In the genomic region with DNA sequence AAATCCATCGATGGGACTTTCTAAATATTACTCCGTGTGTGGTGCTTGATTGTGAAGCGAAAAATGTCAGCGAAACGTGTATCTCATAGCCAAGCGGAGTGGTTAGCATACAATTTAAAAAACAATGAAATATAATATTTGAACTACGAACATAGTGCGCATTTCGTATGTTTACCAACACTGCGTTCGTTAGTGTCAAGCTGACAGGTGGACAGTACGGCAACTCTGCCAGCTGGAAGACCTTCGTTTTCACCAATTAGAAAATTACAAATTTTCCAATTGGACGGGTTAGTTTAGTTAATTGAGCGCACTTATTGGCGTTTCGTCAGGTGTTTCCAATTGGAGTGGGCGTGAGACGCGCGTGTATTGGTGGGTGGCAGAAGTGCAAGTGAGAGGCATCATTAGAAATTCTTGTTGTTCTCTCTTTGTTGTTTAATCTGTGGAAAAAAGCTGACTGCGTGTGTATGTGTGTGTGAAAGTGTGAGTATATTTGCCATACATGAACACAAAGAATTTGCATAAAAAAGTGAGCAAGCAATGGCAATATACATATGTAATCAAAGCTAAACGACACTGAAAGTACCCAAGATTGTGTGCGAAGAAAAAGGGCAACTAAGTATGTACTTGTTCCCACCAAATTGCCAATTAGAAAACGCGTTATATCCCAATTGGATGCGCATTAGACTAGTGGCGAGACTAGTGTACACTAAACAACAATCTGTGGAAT, we compare ENCODE assay signal across 2 fruit fly cellular contexts.
TF ChIP-seq lines count a peak whose summit lies in the region.

No protein-coding gene starts in this region.

TF ChIP-seq in whole organism, embryonic, 481 proteins besides CTCF, POLR2A, EP300 and RAD21 (continued from another document and continues in another):
- 0 out of 3 replicates have a peak, but pooled peaks have one; percentile 8 for TF ChIP-seq dysf (GFP tag; IDR thresholded peaks at IDR 0.05; lab: Robert Waterston, UW)
- TF ChIP-seq B-H2 (GFP tag; optimal IDR thresholded peaks at IDR 0.05; lab: Kevin White, UChicago): peak; percentile 65
- no peak for TF ChIP-seq hkb (optimal IDR thresholded peaks at IDR 0.05; lab: Kevin White, UChicago)
- 0 out of 2 replicates have a peak, but pooled peaks have one; percentile 10 for TF ChIP-seq hkb (GFP tag; IDR thresholded peaks at IDR 0.05; lab: Robert Waterston, UW)
- peak; percentile 20; the same call in 1 of the 2 replicates for TF ChIP-seq CG14014 (GFP tag; IDR thresholded peaks at IDR 0.05; lab: Robert Waterston, UW)
- no peak for TF ChIP-seq CG10565 (GFP tag; optimal IDR thresholded peaks at IDR 0.05; lab: Kevin White, UChicago)
- peak; percentile 37; the same call in 1 of the 3 replicates for TF ChIP-seq otp (GFP tag; IDR thresholded peaks at IDR 0.05; lab: Robert Waterston, UW)
- peak; percentile 85 for TF ChIP-seq CG10267 (tag; optimal IDR thresholded peaks at IDR 0.05; lab: Kevin White, UChicago)
- TF ChIP-seq sug (tag; optimal IDR thresholded peaks at IDR 0.05; lab: Kevin White, UChicago): peak; percentile 21
- peak; percentile 56 for TF ChIP-seq CG12769 (tag; optimal IDR thresholded peaks at IDR 0.05; lab: Kevin White, UChicago)
- peak; percentile 8; the same call in 1 of the 3 replicates for TF ChIP-seq CG34224 (GFP tag; IDR thresholded peaks at IDR 0.05; lab: Robert Waterston, UW; ENCODE audit: partially characterized antibody)
- no peak for TF ChIP-seq h (optimal IDR thresholded peaks at IDR 0.05; lab: Kevin White, UChicago)
- peak; percentile 44 for TF ChIP-seq CG17359 (tag; optimal IDR thresholded peaks at IDR 0.05; lab: Kevin White, UChicago)
- TF ChIP-seq CG18476 (GFP tag; optimal IDR thresholded peaks at IDR 0.05; lab: Kevin White, UChicago): peak; percentile 51
- TF ChIP-seq Max (GFP tag; optimal IDR thresholded peaks at IDR 0.05; lab: Kevin White, UChicago): peak; percentile 46
- peak; percentile 26; the same call in 1 of the 2 replicates for TF ChIP-seq CG9215 (GFP tag; IDR thresholded peaks at IDR 0.05; lab: Robert Waterston, UW)
- peak; percentile 46 for TF ChIP-seq CG33213 (GFP tag; optimal IDR thresholded peaks at IDR 0.05; lab: Kevin White, UChicago)
- TF ChIP-seq unc-4 (GFP tag; IDR thresholded peaks at IDR 0.05; lab: Robert Waterston, UW; ENCODE audit: partially characterized antibody): peak; percentile 13; the same call in 1 of the 2 replicates
- peak; percentile 45 for TF ChIP-seq YL-1 (GFP tag; optimal IDR thresholded peaks at IDR 0.05; lab: Kevin White, UChicago)
- TF ChIP-seq Side (GFP tag; optimal IDR thresholded peaks at IDR 0.05; lab: Kevin White, UChicago): peak; percentile 26
- TF ChIP-seq CG32767 (GFP tag; IDR thresholded peaks at IDR 0.05; lab: Robert Waterston, UW): peak; percentile 18; the same call in 1 of the 2 replicates
- peak; percentile 24 for TF ChIP-seq Vsx1 (GFP tag; optimal IDR thresholded peaks at IDR 0.05; lab: Kevin White, UChicago)
- peak; percentile 10 for TF ChIP-seq Antp (GFP tag; optimal IDR thresholded peaks at IDR 0.05; lab: Kevin White, UChicago)
- peak; percentile 62 for TF ChIP-seq pzg (GFP tag; optimal IDR thresholded peaks at IDR 0.05; lab: Kevin White, UChicago)
- no peak for TF ChIP-seq lab (GFP tag; optimal IDR thresholded peaks at IDR 0.05; lab: Kevin White, UChicago)
- TF ChIP-seq CG13624 (GFP tag; optimal IDR thresholded peaks at IDR 0.05; lab: Kevin White, UChicago): peak; percentile 11
- no peak for TF ChIP-seq eyg (GFP tag; optimal IDR thresholded peaks at IDR 0.05; lab: Kevin White, UChicago)
- TF ChIP-seq sna (GFP tag; IDR thresholded peaks at IDR 0.05; lab: Robert Waterston, UW; ENCODE audit: partially characterized antibody): 0 out of 2 replicates have a peak, but pooled peaks have one; percentile 30
- TF ChIP-seq CG18262 (tag; optimal IDR thresholded peaks at IDR 0.05; lab: Kevin White, UChicago): no peak
- TF ChIP-seq CG12155 (GFP tag; optimal IDR thresholded peaks at IDR 0.05; lab: Kevin White, UChicago): peak; percentile 38
- peak; percentile 33 for TF ChIP-seq CG3163 (GFP tag; optimal IDR thresholded peaks at IDR 0.05; lab: Kevin White, UChicago)
- no peak for TF ChIP-seq CG11456 (GFP tag; IDR thresholded peaks at IDR 0.05; lab: Robert Waterston, UW)
- peak; percentile 69 for TF ChIP-seq Rfx (GFP tag; IDR thresholded peaks at IDR 0.05; lab: Robert Waterston, UW)
- TF ChIP-seq Bgb (GFP tag; IDR thresholded peaks at IDR 0.05; lab: Robert Waterston, UW; ENCODE audit: partially characterized antibody): peak; percentile 40; the same call in 1 of the 2 replicates
- no peak for TF ChIP-seq ap (GFP tag; IDR thresholded peaks at IDR 0.05; lab: Robert Waterston, UW)
- TF ChIP-seq CG12391 (tag; optimal IDR thresholded peaks at IDR 0.05; lab: Kevin White, UChicago): peak; percentile 38
- peak; percentile 43 for TF ChIP-seq CG18599 (GFP tag; optimal IDR thresholded peaks at IDR 0.05; lab: Kevin White, UChicago)
- peak; percentile 96 for TF ChIP-seq ftz-f1 (GFP tag; optimal IDR thresholded peaks at IDR 0.05; lab: Kevin White, UChicago)
- no peak for TF ChIP-seq CG7745 (tag; optimal IDR thresholded peaks at IDR 0.05; lab: Kevin White, UChicago)
- no peak for TF ChIP-seq cato (GFP tag; optimal IDR thresholded peaks at IDR 0.05; lab: Kevin White, UChicago; ENCODE audit: borderline replicate concordance)
- TF ChIP-seq CG9797 (GFP tag; optimal IDR thresholded peaks at IDR 0.05; lab: Kevin White, UChicago): peak; percentile 13
- peak; percentile 91 for TF ChIP-seq Nf-YC (tag; optimal IDR thresholded peaks at IDR 0.05; lab: Kevin White, UChicago)
- TF ChIP-seq CG42726 (GFP tag; IDR thresholded peaks at IDR 0.05; lab: Robert Waterston, UW; ENCODE audit: partially characterized antibody): 0 out of 2 replicates have a peak, but pooled peaks have one; percentile 26
- TF ChIP-seq en (GFP tag; optimal IDR thresholded peaks at IDR 0.05; lab: Kevin White, UChicago): peak; percentile 9
- TF ChIP-seq chif (GFP tag; optimal IDR thresholded peaks at IDR 0.05; lab: Kevin White, UChicago): peak in 1 of 2 experiments; percentile 25
- peak; percentile 68 for TF ChIP-seq cg (GFP tag; optimal IDR thresholded peaks at IDR 0.05; lab: Kevin White, UChicago)
- TF ChIP-seq tup (GFP tag; optimal IDR thresholded peaks at IDR 0.05; lab: Kevin White, UChicago): peak; percentile 53
- TF ChIP-seq CG6654 (GFP tag; optimal IDR thresholded peaks at IDR 0.05; lab: Kevin White, UChicago): no peak
- TF ChIP-seq CG9817 (tag; optimal IDR thresholded peaks at IDR 0.05; lab: Kevin White, UChicago): peak; percentile 36
- TF ChIP-seq CG4424 (GFP tag; optimal IDR thresholded peaks at IDR 0.05; lab: Kevin White, UChicago): no peak
- TF ChIP-seq CG17385 (GFP tag; optimal IDR thresholded peaks at IDR 0.05; lab: Kevin White, UChicago): peak; percentile 39
- TF ChIP-seq Meics (GFP tag; optimal IDR thresholded peaks at IDR 0.05; lab: Kevin White, UChicago): peak; percentile 24
- TF ChIP-seq pum (GFP tag; optimal IDR thresholded peaks at IDR 0.05; lab: Kevin White, UChicago): peak; percentile 23
- TF ChIP-seq CG34422 (GFP tag; IDR thresholded peaks at IDR 0.05; lab: Robert Waterston, UW): no peak
- peak; percentile 18 for TF ChIP-seq slp2 (GFP tag; optimal IDR thresholded peaks at IDR 0.05; lab: Kevin White, UChicago)
- no peak for TF ChIP-seq bowl (GFP tag; IDR thresholded peaks at IDR 0.05; lab: Robert Waterston, UW)
- TF ChIP-seq lola (GFP tag; optimal IDR thresholded peaks at IDR 0.05; lab: Kevin White, UChicago): no peak

TF ChIP-seq in whole organism, prepupa, 60 proteins besides CTCF, POLR2A, EP300 and RAD21 (continued from another document):
- TF ChIP-seq Hr39 (GFP tag; optimal IDR thresholded peaks at IDR 0.05; lab: Kevin White, UChicago) (peak; percentile 64), Sox15 (GFP tag; optimal IDR thresholded peaks at IDR 0.05; lab: Kevin White, UChicago) (no peak), Smox (GFP tag; optimal IDR thresholded peaks at IDR 0.05; lab: Kevin White, UChicago) (no peak), dac (GFP tag; optimal IDR thresholded peaks at IDR 0.05; lab: Kevin White, UChicago) (no peak), topi (GFP tag; optimal IDR thresholded peaks at IDR 0.05; lab: Kevin White, UChicago) (no peak), acj6 (GFP tag; optimal IDR thresholded peaks at IDR 0.05; lab: Kevin White, UChicago) (peak; percentile 35), CG6808 (GFP tag; optimal IDR thresholded peaks at IDR 0.05; lab: Kevin White, UChicago) (no peak), Sox14 (GFP tag; optimal IDR thresholded peaks at IDR 0.05; lab: Kevin White, UChicago) (peak; percentile 85), spab (GFP tag; optimal IDR thresholded peaks at IDR 0.05; lab: Kevin White, UChicago) (no peak), esn (GFP tag; optimal IDR thresholded peaks at IDR 0.05; lab: Kevin White, UChicago) (peak; percentile 55), CG1621 (tag; optimal IDR thresholded peaks at IDR 0.05; lab: Kevin White, UChicago) (no peak)
